Worm (Caenorhabditis elegans) whole organism, mixed stage, embryonic: ENCODE results near the gene nog-1.

ENCODE experiments used
- blmp-1 ChIP-seq: fragments of 150-350 bp; optimal IDR thresholded peaks from 2 replicates; lab custom pipeline; 2014; ENCODE audit warnings: missing biosample characterization, missing genetic modification characterization
- elt-1 ChIP-seq: sonication (generic microtip); optimal IDR thresholded peaks from 2 replicates; lab custom pipeline; 2017; ENCODE audit warnings: missing genetic modification characterization, mild to moderate bottlenecking, missing compliant biosample characterization, antibody characterized with exemption, moderate library complexity, borderline replicate concordance; ENCODE audit not compliant: insufficient read depth
- elt-3 ChIP-seq: fragments of 150-350 bp; optimal IDR thresholded peaks from 2 replicates; lab custom pipeline; 2014; ENCODE audit warnings: missing biosample characterization, missing genetic modification characterization
- lin-32 ChIP-seq: fragments of 200-800 bp; sonication (Bioruptor generic); optimal IDR thresholded peaks from 2 replicates; lab custom pipeline; 2018; ENCODE audit warnings: mild to moderate bottlenecking, missing genetic modification characterization, missing compliant biosample characterization
- lsy-2 ChIP-seq: fragments of 150-350 bp; optimal IDR thresholded peaks from 2 replicates; lab custom pipeline; 2014; ENCODE audit warnings: missing biosample characterization, missing genetic modification characterization
- nhr-12 ChIP-seq: fragments of 150-350 bp; optimal IDR thresholded peaks from 2 replicates; lab custom pipeline; 2014; ENCODE audit warnings: missing biosample characterization, missing genetic modification characterization
- nhr-237 ChIP-seq: fragments of 150-350 bp; optimal IDR thresholded peaks from 2 replicates; lab custom pipeline; 2014; ENCODE audit warnings: missing biosample characterization, missing genetic modification characterization
- snpc-4 ChIP-seq: fragments of 150-350 bp; optimal IDR thresholded peaks from 2 replicates; lab custom pipeline; 2014; ENCODE audit warnings: missing biosample characterization, missing genetic modification characterization
- unc-39 ChIP-seq: fragments of 150-350 bp; optimal IDR thresholded peaks from 2 replicates; lab custom pipeline; 2014; ENCODE audit warnings: missing biosample characterization, missing genetic modification characterization
- ztf-11 ChIP-seq: fragments of 150-350 bp; optimal IDR thresholded peaks from 2 replicates; lab custom pipeline; 2014; ENCODE audit warnings: missing biosample characterization, missing genetic modification characterization

DNA sequence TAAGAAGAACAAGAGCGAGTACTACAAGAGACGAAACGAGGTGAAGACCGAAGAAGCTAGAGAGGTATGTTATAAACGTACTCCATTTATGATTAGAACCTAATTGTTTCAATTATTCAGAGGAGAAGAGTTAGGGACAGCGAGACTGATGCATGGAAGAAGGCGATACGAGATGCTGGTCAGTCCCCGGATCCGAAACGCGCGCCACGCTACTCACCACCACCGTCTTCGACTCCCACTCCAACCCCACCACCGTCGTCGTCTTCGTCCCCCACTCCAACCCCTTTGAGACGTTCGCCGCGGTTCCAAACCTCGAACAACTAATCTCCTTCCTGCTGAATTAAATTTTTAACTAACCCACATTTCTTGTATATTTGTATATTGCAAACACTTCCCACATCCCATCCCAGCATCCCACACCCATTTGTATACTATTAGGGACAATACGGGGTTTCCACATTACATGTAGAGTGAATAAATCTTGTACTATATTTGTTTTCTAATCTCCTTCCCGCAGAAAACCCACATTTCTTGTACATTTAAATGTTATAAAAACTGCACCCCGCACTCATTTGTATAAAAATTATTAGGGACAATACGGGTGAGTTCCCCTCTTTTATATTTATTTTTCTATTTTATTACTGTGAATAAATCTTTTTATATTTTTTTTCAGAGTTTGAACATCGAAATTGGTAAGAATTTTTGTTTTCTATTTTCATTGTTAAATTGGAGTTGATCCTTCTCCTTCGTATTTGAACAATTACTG, 6.2 kb upstream of the nog-1 start:
- TF ChIP-seq blmp-1 (tag; lab: Kevin White, UChicago) = no peak
- TF ChIP-seq unc-39 = no peak
- no peak for TF ChIP-seq lin-32 (GFP tag; lab: Kevin White, UChicago)
- TF ChIP-seq ztf-11 (tag; lab: Kevin White, UChicago) = no peak
- TF ChIP-seq elt-3 = no peak
- no peak for TF ChIP-seq elt-1 (tag; lab: Kevin White, UChicago)
- TF ChIP-seq lsy-2 (tag; lab: Kevin White, UChicago) = no peak
- TF ChIP-seq snpc-4 (tag; lab: Kevin White, UChicago) = no peak
- TF ChIP-seq nhr-12 (tag; lab: Kevin White, UChicago) = no peak
- TF ChIP-seq nhr-237 = no peak
